Fruit fly (Drosophila melanogaster): ENCODE data around the gene Dip-C.

The Dip-C gene

dm6 chr3R:12456370-12456940 is 42.9 kb upstream of the Dip-C start, which contains the start of gene trus:
TSS of gene trus (plus strand) at chr3R:12456573.
- TF ChIP-seq gce (GFP tag; IDR thresholded peaks at IDR 0.05) (no peak), CG4617 (GFP tag; optimal IDR thresholded peaks at IDR 0.05; ENCODE audit: borderline replicate concordance) (peak; percentile 50), D19A (tag; optimal IDR thresholded peaks at IDR 0.05) (peak; percentile 54), bowl (GFP tag; IDR thresholded peaks at IDR 0.05) (no peak), ssp (GFP tag; IDR thresholded peaks at IDR 0.05) (no peak), Adf1 (GFP tag; IDR thresholded peaks at IDR 0.05) (no peak), Med (GFP tag) (peak; percentile 35), CG42726 (GFP tag; IDR thresholded peaks at IDR 0.05; ENCODE audit: partially characterized antibody) (peak; percentile 46; the same call in 1 of the 2 replicates), B-H2 (GFP tag; optimal IDR thresholded peaks at IDR 0.05) (peak; percentile 11), Dp (GFP tag; optimal IDR thresholded peaks at IDR 0.05) (peak; percentile 87), hb (GFP tag; IDR thresholded peaks at IDR 0.05; ENCODE audit: partially characterized antibody) (peak; percentile 70; the same call in 2 of the 3 replicates), YL-1 (GFP tag; optimal IDR thresholded peaks at IDR 0.05) (peak; percentile 55), CG2889 (GFP tag; IDR thresholded peaks at IDR 0.05) (no peak), CG13424 (tag; optimal IDR thresholded peaks at IDR 0.05) (no peak), ato (GFP tag; IDR thresholded peaks at IDR 0.05; ENCODE audit: partially characterized antibody) (peak; percentile 89), unc-4 (GFP tag; IDR thresholded peaks at IDR 0.05; ENCODE audit: partially characterized antibody) (peak; percentile 91), CG14710 (tag; optimal IDR thresholded peaks at IDR 0.05) (peak; percentile 32), CG15514 (GFP tag; optimal IDR thresholded peaks at IDR 0.05) (peak; percentile 46), HLH4C (GFP tag; IDR thresholded peaks at IDR 0.05; ENCODE audit: partially characterized antibody) (peak; percentile 87), gfzf (GFP tag; optimal IDR thresholded peaks at IDR 0.05) (peak; percentile 24), Stat92E (GFP tag; optimal IDR thresholded peaks at IDR 0.05) (peak in 1 of 3 experiments; percentile 9), vnd (GFP tag; IDR thresholded peaks at IDR 0.05; ENCODE audit: partially characterized antibody) (peak; percentile 76), CG6791 (GFP tag; IDR thresholded peaks at IDR 0.05; ENCODE audit: partially characterized antibody) (peak; percentile 86), CG11560 (tag; IDR thresholded peaks at IDR 0.05) (peak; percentile 94), CG1024 (GFP tag; IDR thresholded peaks at IDR 0.05) (no peak), sna (GFP tag; IDR thresholded peaks at IDR 0.05; ENCODE audit: partially characterized antibody) (peak; percentile 77), CG14050 (GFP tag; IDR thresholded peaks at IDR 0.05) (no peak), CG1529 (GFP tag; optimal IDR thresholded peaks at IDR 0.05) (no peak), CG13287 (GFP tag; IDR thresholded peaks at IDR 0.05; ENCODE audit: partially characterized antibody) (peak; percentile 95), ind (GFP tag; optimal IDR thresholded peaks at IDR 0.05) (no peak), chm (GFP tag; IDR thresholded peaks at IDR 0.05) (no peak), CG32767 (GFP tag; IDR thresholded peaks at IDR 0.05) (no peak), zen (tag; optimal IDR thresholded peaks at IDR 0.05) (peak; percentile 7), Sry-β (GFP tag; optimal IDR thresholded peaks at IDR 0.05) (no peak), Neu2 (GFP tag; optimal IDR thresholded peaks at IDR 0.05; ENCODE audit: borderline replicate concordance) (no peak), bbx (GFP tag; IDR thresholded peaks at IDR 0.05; ENCODE audit: partially characterized antibody) (peak; percentile 93), Blimp-1 (GFP tag; optimal IDR thresholded peaks at IDR 0.05) (no peak), chif (GFP tag; optimal IDR thresholded peaks at IDR 0.05) (no peak), tna (GFP tag; IDR thresholded peaks at IDR 0.05; ENCODE audit: partially characterized antibody) (peak; percentile 82), Sry-δ (GFP tag; optimal IDR thresholded peaks at IDR 0.05) (peak; percentile 89), CG15601 (tag; optimal IDR thresholded peaks at IDR 0.05) (peak; percentile 89), HmgZ (tag; optimal IDR thresholded peaks at IDR 0.05) (peak; percentile 14), E2f2 (GFP tag; IDR thresholded peaks at IDR 0.05) (peak; percentile 91), chinmo (GFP tag; IDR thresholded peaks at IDR 0.05; ENCODE audit: partially characterized antibody) (peak; percentile 87), CG2116 (GFP tag; optimal IDR thresholded peaks at IDR 0.05) (peak; percentile 79), kay (GFP tag; optimal IDR thresholded peaks at IDR 0.05) (no peak), Scr (GFP tag; IDR thresholded peaks at IDR 0.05; ENCODE audit: partially characterized antibody) (peak; percentile 86)
